Worm (Caenorhabditis elegans): Measurements from ENCODE around the gene sphr-1.

The sphr-1 gene

DNA sequence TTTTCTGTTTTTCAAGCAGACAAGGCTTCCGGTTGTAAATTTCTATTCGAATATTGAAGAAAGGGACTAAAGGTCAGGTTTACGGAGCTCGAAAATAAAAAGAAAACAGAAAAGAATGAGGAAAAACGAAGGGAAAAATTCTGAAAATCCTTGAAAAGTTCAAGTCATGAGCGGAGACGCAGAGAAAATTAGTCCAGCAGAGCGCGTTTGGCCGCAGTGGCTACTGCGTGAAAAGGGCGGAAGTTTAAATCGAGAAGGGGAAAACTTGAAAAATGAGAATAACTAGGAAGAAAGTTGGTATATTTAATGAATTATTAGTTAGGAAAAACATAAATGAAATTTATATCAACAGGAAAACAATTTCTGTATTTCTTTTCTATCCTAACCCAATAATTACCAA, 29.0 kb downstream of the sphr-1 start:
- TF ChIP-seq Y55F3AM.14 (GFP tag; optimal IDR thresholded peaks at IDR 0.05), result no peak
- TF ChIP-seq zag-1 (tag; optimal IDR thresholded peaks at IDR 0.05), result no peak
- peak in 1 of 2 experiments; percentile 63 for TF ChIP-seq lsy-2 (tag; optimal IDR thresholded peaks at IDR 0.05)
- no peak for TF ChIP-seq nhr-77 (tag; optimal IDR thresholded peaks at IDR 0.05)
- TF ChIP-seq nhr-129 (tag; optimal IDR thresholded peaks at IDR 0.05), result peak; percentile 49
- no peak for TF ChIP-seq skn-1 (tag; optimal IDR thresholded peaks at IDR 0.05)
- no peak for TF ChIP-seq aly-2 (tag; optimal IDR thresholded peaks at IDR 0.05)
- TF ChIP-seq fos-1 (tag; optimal IDR thresholded peaks at IDR 0.05), result peak; percentile 34
- TF ChIP-seq nhr-25 (tag; optimal IDR thresholded peaks at IDR 0.05), result no peak
- TF ChIP-seq blmp-1 (tag; optimal IDR thresholded peaks at IDR 0.05; ENCODE audit: insufficient read depth), result no peak
- no peak for TF ChIP-seq dmd-4 (tag; optimal IDR thresholded peaks at IDR 0.05)
- peak; percentile 23 for TF ChIP-seq F13H6.1 (tag; optimal IDR thresholded peaks at IDR 0.05)
- TF ChIP-seq nhr-237 (tag; optimal IDR thresholded peaks at IDR 0.05), result no peak
- no peak for TF ChIP-seq nhr-6 (tag; optimal IDR thresholded peaks at IDR 0.05)
- no peak for TF ChIP-seq sma-3 (GFP tag; optimal IDR thresholded peaks at IDR 0.05)
- TF ChIP-seq ama-1 (optimal IDR thresholded peaks at IDR 0.05), result no peak
- peak; percentile 50 for TF ChIP-seq lin-13 (GFP tag; optimal IDR thresholded peaks at IDR 0.05)
- no peak for TF ChIP-seq unc-39 (tag; optimal IDR thresholded peaks at IDR 0.05)
- TF ChIP-seq gmeb-1 (tag; optimal IDR thresholded peaks at IDR 0.05), result peak; percentile 85
- TF ChIP-seq nhr-11 (tag; optimal IDR thresholded peaks at IDR 0.05), result no peak
- no peak for TF ChIP-seq alr-1 (tag; optimal IDR thresholded peaks at IDR 0.05)
- no peak for TF ChIP-seq mdl-1 (tag; optimal IDR thresholded peaks at IDR 0.05)
- no peak for TF ChIP-seq ZK546.5 (tag; optimal IDR thresholded peaks at IDR 0.05)
- TF ChIP-seq ceh-82 (tag; optimal IDR thresholded peaks at IDR 0.05), result no peak
- TF ChIP-seq egl-27 (tag; optimal IDR thresholded peaks at IDR 0.05), result no peak
- TF ChIP-seq ztf-4 (tag; optimal IDR thresholded peaks at IDR 0.05), result no peak
- peak; percentile 58 for TF ChIP-seq sma-9 (GFP tag; optimal IDR thresholded peaks at IDR 0.05)
- no peak for TF ChIP-seq sma-9 (tag; optimal IDR thresholded peaks at IDR 0.05)
- no peak for TF ChIP-seq peb-1 (tag; optimal IDR thresholded peaks at IDR 0.05)
- TF ChIP-seq lin-11 (tag; optimal IDR thresholded peaks at IDR 0.05), result peak; percentile 22
- no peak for TF ChIP-seq snpc-4 (tag; optimal IDR thresholded peaks at IDR 0.05)
- no peak for TF ChIP-seq nhr-10 (tag; optimal IDR thresholded peaks at IDR 0.05)
- no peak for TF ChIP-seq nhr-23 (tag; optimal IDR thresholded peaks at IDR 0.05)
- no peak for TF ChIP-seq nhr-12 (tag; optimal IDR thresholded peaks at IDR 0.05)
- TF ChIP-seq unc-55 (GFP tag; optimal IDR thresholded peaks at IDR 0.05), result peak; percentile 79
- TF ChIP-seq mab-5 (tag; optimal IDR thresholded peaks at IDR 0.05), result no peak
- no peak for TF ChIP-seq ztf-1 (GFP tag; conservative IDR thresholded peaks at IDR 0.05)
- TF ChIP-seq elt-3 (tag; optimal IDR thresholded peaks at IDR 0.05), result no peak
- TF ChIP-seq C34F6.9 (tag; optimal IDR thresholded peaks at IDR 0.05), result peak; percentile 59
- TF ChIP-seq sem-4 (tag; optimal IDR thresholded peaks at IDR 0.05), result no peak
- TF ChIP-seq nhr-21 (tag; optimal IDR thresholded peaks at IDR 0.05), result no peak
- TF ChIP-seq crh-2 (tag; optimal IDR thresholded peaks at IDR 0.05), result peak; percentile 57
- no peak for TF ChIP-seq mbf-1 (tag; optimal IDR thresholded peaks at IDR 0.05)
- TF ChIP-seq elt-1 (tag; optimal IDR thresholded peaks at IDR 0.05), result no peak
- TF ChIP-seq lin-39 (tag; optimal IDR thresholded peaks at IDR 0.05), result no peak
- TF ChIP-seq ceh-16 (tag; optimal IDR thresholded peaks at IDR 0.05), result no peak
- TF ChIP-seq ztf-11 (tag; optimal IDR thresholded peaks at IDR 0.05), result no peak
- TF ChIP-seq unc-62 (GFP tag; optimal IDR thresholded peaks at IDR 0.05), result no peak
- no peak for TF ChIP-seq R02D3.7 (tag; optimal IDR thresholded peaks at IDR 0.05)

DNA sequence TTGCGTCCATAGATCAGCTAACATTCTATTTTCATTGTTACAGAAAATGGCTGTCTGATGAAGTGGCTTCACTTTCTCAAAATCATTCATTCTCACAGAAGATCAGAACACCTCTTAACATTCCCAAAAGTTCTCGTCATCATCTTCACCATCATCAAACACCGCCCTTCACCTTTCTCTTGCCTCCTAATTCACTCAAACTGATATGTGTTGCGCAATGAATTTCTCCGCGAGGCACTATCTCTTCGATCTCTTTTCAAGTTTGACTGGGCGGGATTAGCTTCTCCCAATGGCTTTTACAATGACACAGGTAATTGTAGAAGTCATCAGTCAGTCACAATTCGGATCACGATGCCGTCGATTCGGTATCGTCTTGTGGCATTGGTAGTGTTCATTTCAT, 30.2 kb downstream of the sphr-1 start, which contains the start of gene grd-6:
Gene grd-6 (plus strand): TSS at position 301 of the 400 bp plus-strand sequence.
- no peak for TF ChIP-seq alr-1 (tag; optimal IDR thresholded peaks at IDR 0.05)
- TF ChIP-seq gmeb-1 (tag; optimal IDR thresholded peaks at IDR 0.05), result no peak
- no peak for TF ChIP-seq nhr-11 (tag; optimal IDR thresholded peaks at IDR 0.05)
- TF ChIP-seq unc-55 (GFP tag; optimal IDR thresholded peaks at IDR 0.05), result no peak
- TF ChIP-seq snpc-4 (tag; optimal IDR thresholded peaks at IDR 0.05), result no peak
- TF ChIP-seq ztf-4 (tag; optimal IDR thresholded peaks at IDR 0.05), result no peak
- no peak for TF ChIP-seq zag-1 (tag; optimal IDR thresholded peaks at IDR 0.05)
- no peak for TF ChIP-seq nhr-77 (tag; optimal IDR thresholded peaks at IDR 0.05)
- no peak for TF ChIP-seq dmd-4 (tag; optimal IDR thresholded peaks at IDR 0.05)
- TF ChIP-seq mdl-1 (tag; optimal IDR thresholded peaks at IDR 0.05), result no peak
- TF ChIP-seq nhr-25 (tag; optimal IDR thresholded peaks at IDR 0.05), result no peak
- TF ChIP-seq elt-3 (tag; optimal IDR thresholded peaks at IDR 0.05), result no peak
- TF ChIP-seq nhr-21 (tag; optimal IDR thresholded peaks at IDR 0.05), result no peak
- TF ChIP-seq lin-13 (GFP tag; optimal IDR thresholded peaks at IDR 0.05), result no peak
- TF ChIP-seq nhr-12 (tag; optimal IDR thresholded peaks at IDR 0.05), result no peak
- no peak for TF ChIP-seq nhr-10 (tag; optimal IDR thresholded peaks at IDR 0.05)
- no peak for TF ChIP-seq F13H6.1 (tag; optimal IDR thresholded peaks at IDR 0.05)
- no peak for TF ChIP-seq ztf-1 (GFP tag; conservative IDR thresholded peaks at IDR 0.05)
- no peak for TF ChIP-seq aly-2 (tag; optimal IDR thresholded peaks at IDR 0.05)

All from whole organism, L2 larva.